Fruit fly (Drosophila melanogaster): Measurements from ENCODE around the gene Nek2.

Nek2 gene

DNA sequence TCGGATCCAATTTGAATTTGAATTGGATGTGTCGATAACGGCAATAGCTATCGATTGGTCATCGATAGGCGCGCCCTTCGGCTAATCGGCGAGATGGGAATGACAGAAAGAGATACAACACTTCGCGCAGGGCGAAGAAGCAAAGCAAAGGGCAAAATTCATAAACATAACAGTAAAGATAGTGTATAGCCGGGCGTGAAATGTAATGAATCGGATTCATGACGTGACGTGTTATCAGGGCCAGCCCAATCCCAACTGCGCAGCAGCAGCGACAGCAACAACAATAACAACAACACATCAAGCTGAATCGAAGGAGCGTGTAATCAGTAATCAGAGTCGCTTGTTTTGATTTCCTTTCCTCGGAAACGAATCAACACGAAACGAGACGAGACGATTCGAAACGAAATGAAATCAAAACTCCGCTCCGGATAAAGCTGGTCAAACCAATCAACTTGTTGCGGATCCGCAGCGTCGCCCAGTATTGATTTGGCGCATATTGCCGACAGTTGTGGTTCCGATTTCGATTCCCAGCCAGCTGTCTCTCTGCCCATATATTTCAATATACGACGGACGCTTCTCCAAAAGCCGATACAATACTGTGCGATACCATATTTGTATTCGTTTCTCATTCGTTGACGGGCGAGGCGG is 20.7 kb upstream of the Nek2 start, which contains the start of gene snz:
Gene snz, plus strand, starts transcription at position 107 of the 648 bp plus-strand sequence.
- TF ChIP-seq CrebA (GFP tag; optimal IDR thresholded peaks at IDR 0.05; ENCODE audit: borderline replicate concordance) (no peak), Mio (GFP tag; optimal IDR thresholded peaks at IDR 0.05) (no peak), Sp1 (GFP tag; optimal IDR thresholded peaks at IDR 0.05) (no peak), HLH106 (tag; optimal IDR thresholded peaks at IDR 0.05) (no peak), Hr78 (GFP tag; optimal IDR thresholded peaks at IDR 0.05) (no peak), Hr83 (GFP tag; optimal IDR thresholded peaks at IDR 0.05; ENCODE audit: poor library complexity, severe bottlenecking) (no peak), ey (GFP tag; optimal IDR thresholded peaks at IDR 0.05) (no peak), Hnf4 (GFP tag; optimal IDR thresholded peaks at IDR 0.05) (no peak), OdsH (GFP tag; optimal IDR thresholded peaks at IDR 0.05) (no peak), N (GFP tag; optimal IDR thresholded peaks at IDR 0.05) (no peak), Vsx2 (GFP tag; optimal IDR thresholded peaks at IDR 0.05; ENCODE audit: partially characterized antibody) (no peak), sv (GFP tag; optimal IDR thresholded peaks at IDR 0.05) (no peak), sage (GFP tag; optimal IDR thresholded peaks at IDR 0.05) (no peak), CG9705 (GFP tag; optimal IDR thresholded peaks at IDR 0.05) (no peak), usp (GFP tag; optimal IDR thresholded peaks at IDR 0.05) (no peak)

DNA sequence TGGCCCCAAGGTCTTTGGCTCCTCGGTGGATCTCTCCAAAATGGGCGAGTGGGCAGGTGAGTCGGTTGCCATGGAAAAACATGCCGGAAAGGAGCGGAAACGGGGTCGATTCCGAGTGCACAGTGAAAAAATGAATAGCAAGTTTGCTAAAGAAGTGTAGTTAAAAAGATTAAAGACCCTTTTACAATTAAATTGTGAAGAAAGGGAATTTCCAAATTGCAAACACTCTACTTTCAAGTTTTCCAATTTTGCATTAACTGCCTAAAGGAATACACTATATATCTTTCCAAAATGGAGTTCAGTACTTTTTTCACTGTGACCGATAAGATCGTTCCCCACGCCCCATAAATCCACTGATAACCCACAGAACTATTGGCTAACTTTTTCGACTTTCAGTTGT is 18.0 kb upstream of the Nek2 start:
- TF ChIP-seq lola (GFP tag; optimal IDR thresholded peaks at IDR 0.05) (no peak), woc (GFP tag; optimal IDR thresholded peaks at IDR 0.05) (no peak), Dif (GFP tag; optimal IDR thresholded peaks at IDR 0.05; ENCODE audit: partially characterized antibody) (no peak), Hr78 (GFP tag; optimal IDR thresholded peaks at IDR 0.05) (no peak), h (GFP tag; optimal IDR thresholded peaks at IDR 0.05) (no peak), CG9705 (GFP tag; optimal IDR thresholded peaks at IDR 0.05) (no peak), ey (GFP tag; optimal IDR thresholded peaks at IDR 0.05) (no peak), Jra (GFP tag; optimal IDR thresholded peaks at IDR 0.05) (no peak), pan (optimal IDR thresholded peaks at IDR 0.05) (no peak), psq (GFP tag; optimal IDR thresholded peaks at IDR 0.05) (no peak)

- TF ChIP-seq Hr83 (GFP tag; optimal IDR thresholded peaks at IDR 0.05; ENCODE audit: poor library complexity, severe bottlenecking): no peak
These were observed 17.6 kb upstream of the Nek2 start for dm6 chrX:7909069-7909389.

- TF ChIP-seq h (GFP tag; optimal IDR thresholded peaks at IDR 0.05): peak; percentile 85
- TF ChIP-seq GATAd (GFP tag; optimal IDR thresholded peaks at IDR 0.05): no peak
- peak; percentile 39 for TF ChIP-seq Jra (GFP tag; optimal IDR thresholded peaks at IDR 0.05)
- TF ChIP-seq Abd-B (GFP tag; optimal IDR thresholded peaks at IDR 0.05): no peak
- TF ChIP-seq foxo (GFP tag; optimal IDR thresholded peaks at IDR 0.05): peak in 1 of 2 experiments; percentile 79
- no peak for TF ChIP-seq Rel (GFP tag; optimal IDR thresholded peaks at IDR 0.05)
- peak; percentile 82 for TF ChIP-seq Rel (tag; optimal IDR thresholded peaks at IDR 0.05)
- no peak for TF ChIP-seq jim (GFP tag; optimal IDR thresholded peaks at IDR 0.05)
- TF ChIP-seq pan (optimal IDR thresholded peaks at IDR 0.05): no peak
- peak; percentile 36 for TF ChIP-seq Dif (GFP tag; optimal IDR thresholded peaks at IDR 0.05; ENCODE audit: partially characterized antibody)
- TF ChIP-seq Mio (GFP tag; optimal IDR thresholded peaks at IDR 0.05): peak; percentile 22
- peak; percentile 64 for TF ChIP-seq psq (GFP tag; optimal IDR thresholded peaks at IDR 0.05)
- no peak for TF ChIP-seq tai (GFP tag; optimal IDR thresholded peaks at IDR 0.05)
- TF ChIP-seq Vsx2 (GFP tag; optimal IDR thresholded peaks at IDR 0.05; ENCODE audit: partially characterized antibody): peak; percentile 65
- TF ChIP-seq br (GFP tag; optimal IDR thresholded peaks at IDR 0.05): peak; percentile 77
- TF ChIP-seq usp (GFP tag; optimal IDR thresholded peaks at IDR 0.05): no peak
- TF ChIP-seq sv (GFP tag; optimal IDR thresholded peaks at IDR 0.05): peak; percentile 80
- TF ChIP-seq Hr83 (GFP tag; optimal IDR thresholded peaks at IDR 0.05; ENCODE audit: poor library complexity, severe bottlenecking): no peak
- TF ChIP-seq Hr78 (GFP tag; optimal IDR thresholded peaks at IDR 0.05): no peak
- no peak for TF ChIP-seq dsf (GFP tag; optimal IDR thresholded peaks at IDR 0.05; ENCODE audit: borderline replicate concordance)
- TF ChIP-seq lola (GFP tag; optimal IDR thresholded peaks at IDR 0.05): no peak
- no peak for TF ChIP-seq Dfd (GFP tag; optimal IDR thresholded peaks at IDR 0.05)
- TF ChIP-seq ey (GFP tag; optimal IDR thresholded peaks at IDR 0.05): peak; percentile 83
- TF ChIP-seq CG9705 (GFP tag; optimal IDR thresholded peaks at IDR 0.05): peak; percentile 65
- TF ChIP-seq OdsH (GFP tag; optimal IDR thresholded peaks at IDR 0.05): peak; percentile 71
- peak; percentile 83 for TF ChIP-seq HLH106 (tag; optimal IDR thresholded peaks at IDR 0.05)
- peak; percentile 71 for TF ChIP-seq woc (GFP tag; optimal IDR thresholded peaks at IDR 0.05)
- no peak for TF ChIP-seq CrebA (GFP tag; optimal IDR thresholded peaks at IDR 0.05; ENCODE audit: borderline replicate concordance)
- TF ChIP-seq sage (GFP tag; optimal IDR thresholded peaks at IDR 0.05): no peak
- TF ChIP-seq Hnf4 (GFP tag; optimal IDR thresholded peaks at IDR 0.05): peak; percentile 70
- peak; percentile 62 for TF ChIP-seq dmrt93B (GFP tag; optimal IDR thresholded peaks at IDR 0.05)
- no peak for TF ChIP-seq brk (GFP tag; optimal IDR thresholded peaks at IDR 0.05)
- TF ChIP-seq Sp1 (GFP tag; optimal IDR thresholded peaks at IDR 0.05): peak; percentile 81
- peak; percentile 86 for TF ChIP-seq fru (GFP tag; optimal IDR thresholded peaks at IDR 0.05)
- no peak for TF ChIP-seq dl (GFP tag; optimal IDR thresholded peaks at IDR 0.05; ENCODE audit: insufficient read depth in 1 of 2, partially characterized antibody in 2 of 2)
- TF ChIP-seq rgr (GFP tag; optimal IDR thresholded peaks at IDR 0.05): peak; percentile 79
- no peak for TF ChIP-seq N (GFP tag; optimal IDR thresholded peaks at IDR 0.05)
- peak; percentile 39 for TF ChIP-seq CG32264 (GFP tag; optimal IDR thresholded peaks at IDR 0.05)
These were observed 17.0 kb upstream of the Nek2 start, which contains the start of the genes dpr14 and spidey for dm6 chrX:7908239-7909068. TSS of gene dpr14 (minus strand) at chrX:7908286. TSS of gene spidey (plus strand) at chrX:7908931.
